Fruit fly (Drosophila melanogaster) whole organism, embryonic: ENCODE measurements around the gene QIL1.

Experiments used
- Ada2b ChIP-seq: fragments of 200-800 bp; sonication (Bioruptor generic); IDR thresholded peaks from 2 replicates; pipeline ENCODE4 v1.3.6; 2022; ENCODE audit warnings: missing biosample characterization, missing genetic modification characterization
- Asciz ChIP-seq: fragments of 200-800 bp; sonication (Bioruptor generic); optimal IDR thresholded peaks from 2 replicates; lab custom pipeline; 2017; ENCODE audit warnings: missing biosample characterization, mild to moderate bottlenecking, missing genetic modification characterization, missing genetic modification reagents
- CG10431 ChIP-seq: fragments of 200-800 bp; sonication (Bioruptor generic); optimal IDR thresholded peaks from 3 replicates; lab custom pipeline; 2018; ENCODE audit warnings: missing biosample characterization, mild to moderate bottlenecking, missing genetic modification characterization
- CG11398 ChIP-seq: fragments of 200-800 bp; sonication (Bioruptor generic); optimal IDR thresholded peaks from 2 replicates; lab custom pipeline; 2016; ENCODE audit warnings: missing biosample characterization, missing genetic modification characterization
- CG11696 ChIP-seq: fragments of 200-800 bp; sonication (Bioruptor generic); IDR thresholded peaks from 2 replicates; pipeline ENCODE4 v1.3.6; 2022; ENCODE audit warnings: missing biosample characterization, missing genetic modification characterization
- CG15269 ChIP-seq: fragments of 200-800 bp; sonication (Bioruptor generic); optimal IDR thresholded peaks from 2 replicates; lab custom pipeline; 2018; ENCODE audit warnings: missing biosample characterization, mild to moderate bottlenecking, missing genetic modification characterization, moderate library complexity
- CG1647 ChIP-seq: fragments of 200-800 bp; sonication (Bioruptor generic); optimal IDR thresholded peaks from 3 replicates; lab custom pipeline; 2016; ENCODE audit warnings: missing biosample characterization, missing genetic modification characterization
- CG17328 ChIP-seq: fragments of 200-800 bp; sonication (Bioruptor generic); IDR thresholded peaks from 2 replicates; pipeline ENCODE4 v1.3.6; 2022; ENCODE audit warnings: missing biosample characterization, missing genetic modification characterization
- CG18476 ChIP-seq: fragments of 200-800 bp; sonication (Bioruptor generic); optimal IDR thresholded peaks from 2 replicates; lab custom pipeline; 2016; ENCODE audit warnings: missing biosample characterization, mild to moderate bottlenecking, missing genetic modification characterization
- CG3407 ChIP-seq: fragments of 200-800 bp; sonication (Bioruptor generic); optimal IDR thresholded peaks from 2 replicates; lab custom pipeline; 2018; ENCODE audit warnings: missing biosample characterization, mild to moderate bottlenecking, missing genetic modification characterization
- CG34422 ChIP-seq: fragments of 200-800 bp; sonication (Bioruptor generic); IDR thresholded peaks from 3 replicates; pipeline ENCODE4 v1.3.6; 2022; ENCODE audit warnings: missing biosample characterization, missing genetic modification characterization
- CG6272 ChIP-seq: fragments of 200-800 bp; sonication (Bioruptor generic); IDR thresholded peaks from 2 replicates; pipeline ENCODE4 v1.3.6; 2022; ENCODE audit warnings: missing biosample characterization, missing genetic modification characterization
- CG7786 ChIP-seq: fragments of 200-800 bp; sonication (Bioruptor generic); optimal IDR thresholded peaks from 2 replicates; lab custom pipeline; 2016; ENCODE audit warnings: missing biosample characterization, missing genetic modification characterization
- CTCF ChIP-seq: fragments of 200-800 bp; sonication (Bioruptor generic); optimal IDR thresholded peaks from 2 replicates; lab custom pipeline; 2017; ENCODE audit warnings: missing biosample characterization, mild to moderate bottlenecking, missing genetic modification characterization, moderate library complexity
- Dad ChIP-seq: fragments of 200-800 bp; sonication (Bioruptor generic); optimal IDR thresholded peaks from 3 replicates; lab custom pipeline; 2016; ENCODE audit warnings: missing biosample characterization, missing genetic modification characterization
- Dip2 ChIP-seq: fragments of 200-800 bp; sonication (Bioruptor generic); IDR thresholded peaks from 2 replicates; pipeline ENCODE4 v1.3.6; 2022; ENCODE audit warnings: missing biosample characterization, missing genetic modification characterization
- Dp ChIP-seq: fragments of 200-800 bp; sonication (Bioruptor generic); optimal IDR thresholded peaks from 2 replicates; lab custom pipeline; 2018; ENCODE audit warnings: missing biosample characterization, mild to moderate bottlenecking, missing genetic modification characterization, moderate library complexity
- Drgx ChIP-seq: fragments of 200-800 bp; sonication (Bioruptor generic); IDR thresholded peaks from 2 replicates; pipeline ENCODE4 v1.3.6; 2022; ENCODE audit warnings: missing biosample characterization, missing genetic modification characterization
- Gsc ChIP-seq: fragments of 200-800 bp; sonication (Bioruptor generic); IDR thresholded peaks from 2 replicates; pipeline ENCODE4 v1.3.6; 2022; ENCODE audit warnings: missing biosample characterization, missing genetic modification characterization
- H15 ChIP-seq: fragments of 200-800 bp; sonication (Bioruptor generic); IDR thresholded peaks from 3 replicates; pipeline ENCODE4 v1.3.6; 2022; ENCODE audit warnings: missing biosample characterization, missing genetic modification characterization
- HLH4C ChIP-seq: fragments of 200-800 bp; sonication (Bioruptor generic); IDR thresholded peaks from 3 replicates; pipeline ENCODE4 v1.3.6; 2022; ENCODE audit warnings: missing biosample characterization, missing genetic modification characterization; ENCODE audit not compliant: partially characterized antibody
- HLH54F ChIP-seq: fragments of 200-800 bp; sonication (Bioruptor generic); optimal IDR thresholded peaks from 3 replicates; lab custom pipeline; 2016; ENCODE audit warnings: missing biosample characterization, missing genetic modification characterization
- Hr78 ChIP-seq, 2 experiments: fragments of 200-800 bp in 1 of 2; fragments of >200 bp in 1 of 2; sonication (Bioruptor generic) in 1 of 2; optimal IDR thresholded peaks; 2 replicates each; lab custom pipeline; 2017 to 2019; ENCODE audit warnings: missing biosample characterization in 2 of 2, missing genetic modification characterization in 2 of 2, mild to moderate bottlenecking in 1 of 2, moderate library complexity in 1 of 2
- Hsf ChIP-seq: fragments of 200-800 bp; sonication (Bioruptor generic); optimal IDR thresholded peaks from 3 replicates; lab custom pipeline; 2016; ENCODE audit warnings: missing biosample characterization, missing genetic modification characterization
- NFAT ChIP-seq: fragments of 200-800 bp; sonication (Bioruptor generic); IDR thresholded peaks from 2 replicates; pipeline ENCODE4 v1.3.6; 2022; ENCODE audit warnings: missing biosample characterization, missing genetic modification characterization
- Nf-YA ChIP-seq: fragments of 200-800 bp; sonication (Bioruptor generic); IDR thresholded peaks from 2 replicates; pipeline ENCODE4 v1.3.6; 2022; ENCODE audit warnings: missing biosample characterization, missing genetic modification characterization
- Pdp1 ChIP-seq, 2 experiments: fragments of 200-800 bp; sonication (Bioruptor generic); optimal IDR thresholded peaks; 3 replicates each; lab custom pipeline; 2016; ENCODE audit warnings: missing biosample characterization in 2 of 2, missing genetic modification characterization in 2 of 2, mild to moderate bottlenecking in 1 of 2, moderate library complexity in 1 of 2
- Ptx1 ChIP-seq: fragments of 200-800 bp; sonication (Bioruptor generic); IDR thresholded peaks from 2 replicates; pipeline ENCODE4 v1.3.6; 2022; ENCODE audit warnings: missing biosample characterization, missing genetic modification characterization
- Sin3A ChIP-seq: fragments of >200 bp; optimal IDR thresholded peaks from 2 replicates; lab custom pipeline; 2018
- Spps ChIP-seq: fragments of 200-800 bp; sonication (Bioruptor generic); optimal IDR thresholded peaks from 2 replicates; lab custom pipeline; 2018; ENCODE audit warnings: missing biosample characterization, mild to moderate bottlenecking, missing genetic modification characterization
- TFAM ChIP-seq: fragments of 200-800 bp; sonication (Bioruptor generic); optimal IDR thresholded peaks from 2 replicates; lab custom pipeline; 2017; ENCODE audit warnings: missing biosample characterization, missing genetic modification characterization, inconsistent platforms
- ac ChIP-seq: fragments of 200-800 bp; sonication (Bioruptor generic); optimal IDR thresholded peaks from 3 replicates; lab custom pipeline; 2017; ENCODE audit warnings: missing biosample characterization, mild to moderate bottlenecking, missing genetic modification characterization
- ash1 ChIP-seq: fragments of 200-800 bp; sonication (Bioruptor generic); optimal IDR thresholded peaks from 2 replicates; lab custom pipeline; 2018; ENCODE audit warnings: missing biosample characterization, mild to moderate bottlenecking, missing genetic modification characterization
- btn ChIP-seq: fragments of 200-800 bp; sonication (Bioruptor generic); optimal IDR thresholded peaks from 2 replicates; lab custom pipeline; 2016; ENCODE audit warnings: missing biosample characterization, missing genetic modification characterization
- caup ChIP-seq: fragments of 200-800 bp; sonication (Bioruptor generic); optimal IDR thresholded peaks from 3 replicates; lab custom pipeline; 2017; ENCODE audit warnings: missing biosample characterization, mild to moderate bottlenecking, missing genetic modification characterization, moderate library complexity; ENCODE audit not compliant: severe bottlenecking
- chinmo ChIP-seq: fragments of 200-800 bp; sonication (Bioruptor generic); IDR thresholded peaks from 4 replicates; pipeline ENCODE4 v1.3.6; 2022; ENCODE audit warnings: missing biosample characterization, missing genetic modification characterization; ENCODE audit not compliant: partially characterized antibody
- crp ChIP-seq, 2 experiments: fragments of 200-800 bp; sonication (Bioruptor generic); optimal IDR thresholded peaks; 2 replicates in 1 of 2; 3 replicates in 1 of 2; lab custom pipeline; 2017; ENCODE audit warnings: missing biosample characterization in 2 of 2, missing genetic modification characterization in 2 of 2, mild to moderate bottlenecking in 1 of 2, moderate library complexity in 1 of 2
- grn ChIP-seq: fragments of 200-800 bp; sonication (Bioruptor generic); optimal IDR thresholded peaks from 3 replicates; lab custom pipeline; 2017; ENCODE audit warnings: missing biosample characterization, missing genetic modification characterization
- gsb-n ChIP-seq: fragments of 200-800 bp; sonication (Bioruptor generic); optimal IDR thresholded peaks from 3 replicates; lab custom pipeline; 2018; ENCODE audit warnings: missing biosample characterization, mild to moderate bottlenecking, missing genetic modification characterization
- h ChIP-seq: fragments of >200 bp; optimal IDR thresholded peaks from 2 replicates; lab custom pipeline; 2017
- insv ChIP-seq, 2 experiments: fragments of 200-800 bp; sonication (Bioruptor generic); optimal IDR thresholded peaks; 3 replicates each; lab custom pipeline; 2016 to 2018; ENCODE audit warnings: missing biosample characterization in 2 of 2, missing genetic modification characterization in 2 of 2
- mirr ChIP-seq: fragments of 200-800 bp; sonication (Bioruptor generic); optimal IDR thresholded peaks from 3 replicates; lab custom pipeline; 2018; ENCODE audit warnings: missing biosample characterization, mild to moderate bottlenecking, missing genetic modification characterization
- mld ChIP-seq: fragments of 200-800 bp; sonication (Bioruptor generic); IDR thresholded peaks from 3 replicates; pipeline ENCODE4 v1.3.6; 2022; ENCODE audit warnings: missing biosample characterization, missing genetic modification characterization; ENCODE audit not compliant: partially characterized antibody
- nom ChIP-seq: fragments of 200-800 bp; sonication (Bioruptor generic); optimal IDR thresholded peaks from 2 replicates; lab custom pipeline; 2017; ENCODE audit warnings: missing biosample characterization, missing genetic modification characterization, mild to moderate bottlenecking, moderate library complexity, missing genetic modification reagents
- pho ChIP-seq: fragments of 200-800 bp; sonication (Bioruptor generic); optimal IDR thresholded peaks from 2 replicates; lab custom pipeline; 2016; ENCODE audit warnings: missing biosample characterization, missing genetic modification characterization
- phol ChIP-seq: fragments of 200-800 bp; sonication (Bioruptor generic); optimal IDR thresholded peaks from 3 replicates; lab custom pipeline; 2018; ENCODE audit warnings: missing biosample characterization, mild to moderate bottlenecking, missing genetic modification characterization, moderate library complexity
- row ChIP-seq: fragments of 200-800 bp; sonication (Bioruptor generic); IDR thresholded peaks from 3 replicates; pipeline ENCODE4 v1.3.6; 2022; ENCODE audit warnings: missing biosample characterization, missing genetic modification characterization
- sima ChIP-seq: fragments of 200-800 bp; sonication (Bioruptor generic); optimal IDR thresholded peaks from 2 replicates; lab custom pipeline; 2016; ENCODE audit warnings: missing biosample characterization, missing genetic modification characterization
- tin ChIP-seq: fragments of 200-800 bp; sonication (Bioruptor generic); optimal IDR thresholded peaks from 3 replicates; lab custom pipeline; 2016; ENCODE audit warnings: missing biosample characterization, missing genetic modification characterization
- wek ChIP-seq: fragments of 200-800 bp; sonication (Bioruptor generic); optimal IDR thresholded peaks from 3 replicates; lab custom pipeline; 2018; ENCODE audit warnings: missing biosample characterization, mild to moderate bottlenecking, missing genetic modification characterization, moderate library complexity

The QIL1 gene

dm6 chr3L:17513893-17514616 is 48.3 kb downstream of the QIL1 start, which contains the start of the genes U4-U6-60K and CG7564 (continued):
- TF ChIP-seq CG7786 (GFP tag; lab: Kevin White, UChicago) (peak; percentile 53), Hr78 (GFP tag; optimal IDR thresholded peaks at IDR 0.05; lab: Kevin White, UChicago) (no peak), wek (GFP tag; lab: Kevin White, UChicago) (no peak), Sin3A (peak; percentile 90), CG10431 (GFP tag; lab: Kevin White, UChicago) (no peak), Spps (tag; lab: Kevin White, UChicago) (no peak), H15 (GFP tag; lab: Robert Waterston, UW) (0 out of 3 replicates have a peak, but pooled peaks have one; percentile 28), grn (GFP tag; lab: Kevin White, UChicago) (peak; percentile 65), TFAM (GFP tag; lab: Kevin White, UChicago) (no peak), gsb-n (tag; lab: Kevin White, UChicago) (no peak), CTCF (no peak), Dp (GFP tag; lab: Kevin White, UChicago) (no peak), CG3407 (GFP tag; lab: Kevin White, UChicago) (peak; percentile 3), CG18476 (GFP tag; lab: Kevin White, UChicago) (peak; percentile 61), Gsc (no peak), Drgx (GFP tag; lab: Robert Waterston, UW) (no peak), Hsf (GFP tag; lab: Kevin White, UChicago) (peak; percentile 75), Asciz (no peak), tin (peak; percentile 71), phol (tag; lab: Kevin White, UChicago) (peak; percentile 79), Pdp1 (GFP tag; optimal IDR thresholded peaks at IDR 0.05; lab: Kevin White, UChicago) (peak; percentile 28 to 60), HLH4C (peak; percentile 95), insv (GFP tag; optimal IDR thresholded peaks at IDR 0.05; lab: Kevin White, UChicago) (peak in 1 of 2 experiments; percentile 14), h (lab: Kevin White, UChicago) (no peak), ash1 (GFP tag; lab: Kevin White, UChicago) (no peak), mirr (GFP tag; lab: Kevin White, UChicago) (no peak), Nf-YA (no peak), pho (GFP tag; lab: Kevin White, UChicago) (peak; percentile 60), CG17328 (GFP tag; lab: Robert Waterston, UW) (no peak; the same call in 1 of the 2 replicates), CG11696 (GFP tag; lab: Robert Waterston, UW) (no peak), NFAT (GFP tag; lab: Robert Waterston, UW) (peak; percentile 76), Ada2b (no peak), crp (GFP tag; optimal IDR thresholded peaks at IDR 0.05; lab: Kevin White, UChicago) (peak in 1 of 2 experiments; percentile 40), chinmo (GFP tag; lab: Robert Waterston, UW) (peak; percentile 92; the same call in 3 of the 4 replicates), CG1647 (GFP tag; lab: Kevin White, UChicago) (peak; percentile 66), Dip2 (GFP tag; lab: Robert Waterston, UW) (no peak), CG15269 (no peak), Dad (GFP tag; lab: Kevin White, UChicago) (peak; percentile 22), caup (GFP tag; lab: Kevin White, UChicago) (peak; percentile 57), Ptx1 (GFP tag; lab: Robert Waterston, UW) (peak; percentile 53; the same call in 1 of the 2 replicates), sima (GFP tag; lab: Kevin White, UChicago) (no peak), row (peak; percentile 91), CG11398 (GFP tag; lab: Kevin White, UChicago) (no peak), nom (GFP tag; lab: Kevin White, UChicago) (no peak), mld (peak; percentile 95), ac (GFP tag; lab: Kevin White, UChicago) (no peak), btn (no peak), CG6272 (GFP tag; lab: Robert Waterston, UW) (peak; percentile 41; the same call in 1 of the 2 replicates), HLH54F (peak; percentile 53), CG34422 (GFP tag; lab: Robert Waterston, UW) (peak; percentile 33; the same call in 1 of the 3 replicates)
